Fruit fly (Drosophila melanogaster): Measurements from ENCODE around the gene CG45603.

The CG45603 gene

DNA sequence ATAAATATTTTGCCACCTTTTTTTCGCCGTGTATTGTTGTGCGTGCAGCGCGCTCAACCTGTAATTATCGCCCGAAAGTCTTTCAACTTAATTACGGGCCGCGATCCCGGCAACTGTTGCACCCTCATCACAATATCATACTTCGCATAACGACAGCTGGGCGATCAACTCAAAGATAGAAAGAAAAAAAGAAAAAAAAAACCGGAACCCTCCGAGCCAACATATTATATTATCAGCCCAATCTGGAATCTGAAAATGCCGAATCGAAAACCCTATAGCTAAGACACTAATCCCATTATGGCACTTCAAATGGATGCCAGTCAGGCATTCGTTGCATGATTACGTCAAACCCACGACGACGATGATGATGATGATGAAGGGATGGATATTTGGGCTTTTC, 13.6 kb upstream of the CG45603 start:
- TF ChIP-seq Sp1 (GFP tag; optimal IDR thresholded peaks at IDR 0.05) (no peak), rgr (GFP tag; optimal IDR thresholded peaks at IDR 0.05) (no peak), OdsH (GFP tag; optimal IDR thresholded peaks at IDR 0.05) (no peak), tai (GFP tag; optimal IDR thresholded peaks at IDR 0.05) (no peak), pan (optimal IDR thresholded peaks at IDR 0.05) (no peak)

DNA sequence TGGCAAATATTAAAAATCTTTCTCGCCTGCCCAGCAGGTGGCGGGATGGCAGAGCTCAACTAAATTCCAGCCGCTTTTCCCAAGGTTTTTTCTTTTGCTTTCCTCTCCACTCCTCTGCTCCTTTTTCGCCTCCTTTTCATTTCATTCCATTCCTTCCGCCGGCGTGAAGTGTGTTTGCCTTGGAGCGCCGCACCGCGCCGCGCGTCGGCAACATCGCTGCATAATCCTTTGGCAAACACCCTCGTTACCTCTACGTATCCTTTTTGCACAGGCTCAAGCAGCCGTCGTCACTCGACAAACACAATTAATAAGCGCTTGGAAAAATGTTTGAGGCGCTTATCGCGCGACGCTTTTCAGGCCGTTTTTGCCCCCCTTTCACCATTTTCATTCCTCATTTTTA, 8.4 kb upstream of the CG45603 start:
- no peak for TF ChIP-seq OdsH (GFP tag; optimal IDR thresholded peaks at IDR 0.05)
- no peak for TF ChIP-seq GATAd (GFP tag; optimal IDR thresholded peaks at IDR 0.05)
- no peak for TF ChIP-seq pan (optimal IDR thresholded peaks at IDR 0.05)
- no peak for TF ChIP-seq dsf (GFP tag; optimal IDR thresholded peaks at IDR 0.05; ENCODE audit: borderline replicate concordance)
- no peak for TF ChIP-seq lola (GFP tag; optimal IDR thresholded peaks at IDR 0.05)
- TF ChIP-seq Jra (GFP tag; optimal IDR thresholded peaks at IDR 0.05), result no peak
- no peak for TF ChIP-seq usp (GFP tag; optimal IDR thresholded peaks at IDR 0.05)
- no peak for TF ChIP-seq sage (GFP tag; optimal IDR thresholded peaks at IDR 0.05)
- no peak for TF ChIP-seq sv (GFP tag; optimal IDR thresholded peaks at IDR 0.05)
- TF ChIP-seq Hr78 (GFP tag; optimal IDR thresholded peaks at IDR 0.05), result no peak
- no peak for TF ChIP-seq rgr (GFP tag; optimal IDR thresholded peaks at IDR 0.05)
- no peak for TF ChIP-seq HLH106 (tag; optimal IDR thresholded peaks at IDR 0.05)
- no peak for TF ChIP-seq dmrt93B (GFP tag; optimal IDR thresholded peaks at IDR 0.05)
- no peak for TF ChIP-seq N (GFP tag; optimal IDR thresholded peaks at IDR 0.05)
- TF ChIP-seq Hr83 (GFP tag; optimal IDR thresholded peaks at IDR 0.05; ENCODE audit: poor library complexity, severe bottlenecking), result no peak
- TF ChIP-seq h (GFP tag; optimal IDR thresholded peaks at IDR 0.05), result no peak
- TF ChIP-seq foxo (GFP tag; optimal IDR thresholded peaks at IDR 0.05), result no peak
- TF ChIP-seq Rel (GFP tag; optimal IDR thresholded peaks at IDR 0.05), result no peak
- no peak for TF ChIP-seq Rel (tag; optimal IDR thresholded peaks at IDR 0.05)
- no peak for TF ChIP-seq Sp1 (GFP tag; optimal IDR thresholded peaks at IDR 0.05)
- TF ChIP-seq fru (GFP tag; optimal IDR thresholded peaks at IDR 0.05), result no peak

DNA sequence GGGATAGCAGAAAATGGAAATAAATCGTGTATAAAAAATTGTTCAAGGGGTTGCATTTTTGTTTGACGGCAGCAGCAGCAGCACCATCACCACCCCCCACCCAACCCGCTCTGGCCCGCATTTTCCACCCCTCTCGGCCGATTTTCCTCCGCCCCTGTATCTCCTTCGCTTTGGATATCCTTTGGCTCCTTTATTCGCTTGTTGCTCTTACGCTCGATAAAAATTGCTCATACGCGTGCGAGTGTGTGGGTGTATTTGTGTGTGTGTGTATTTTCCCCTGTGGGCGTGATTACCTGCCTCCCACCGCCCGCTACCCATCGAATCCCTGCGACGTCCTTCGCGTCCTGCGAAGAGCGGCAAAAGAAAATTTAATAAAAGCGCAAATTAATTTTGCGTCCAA, 6.2 kb upstream of the CG45603 start:
- TF ChIP-seq Dfd (GFP tag; optimal IDR thresholded peaks at IDR 0.05), result peak; percentile 63
- TF ChIP-seq CG32264 (GFP tag; optimal IDR thresholded peaks at IDR 0.05), result no peak

DNA sequence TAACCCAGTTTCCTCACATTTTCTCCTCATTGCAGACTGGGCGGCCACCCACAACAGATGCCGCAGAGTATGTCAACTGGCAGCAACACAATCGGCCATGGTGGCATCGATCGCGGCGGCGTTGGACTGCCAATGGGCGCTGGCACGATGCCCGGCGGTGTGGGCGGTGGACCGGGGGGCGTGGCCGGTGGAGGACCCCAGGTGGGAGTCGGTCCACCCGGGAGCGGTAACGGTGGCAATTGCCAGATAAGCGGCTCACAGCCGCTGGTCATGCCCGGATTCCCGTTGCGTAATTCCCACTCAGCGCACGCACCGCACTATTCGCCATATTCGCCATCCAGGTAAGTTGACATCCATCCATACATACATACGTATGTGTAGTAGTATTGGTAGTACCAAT, 535 bp upstream of the CG45603 start:
- TF ChIP-seq Dfd (GFP tag; optimal IDR thresholded peaks at IDR 0.05), result peak; percentile 97
- TF ChIP-seq Jra (GFP tag; optimal IDR thresholded peaks at IDR 0.05), result no peak

DNA sequence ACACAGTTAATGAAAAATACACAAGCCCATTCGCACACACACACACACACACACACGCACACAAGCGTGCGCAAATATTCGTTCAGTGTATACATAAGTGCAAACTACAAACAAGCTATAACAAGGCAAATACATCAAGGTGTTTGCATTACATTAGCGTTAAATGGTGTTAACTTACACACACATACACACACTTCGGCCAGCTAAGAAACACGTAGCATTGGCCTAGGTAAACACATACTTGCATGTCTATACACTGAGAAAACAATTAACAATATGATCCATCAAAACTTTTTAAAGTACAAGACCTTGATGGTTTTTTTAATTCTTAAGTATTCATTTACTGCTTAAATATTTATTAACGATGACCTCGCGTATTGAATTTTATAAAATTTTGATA, 2.2 kb downstream of the CG45603 start:
- TF ChIP-seq GATAd (GFP tag; optimal IDR thresholded peaks at IDR 0.05), result no peak
- TF ChIP-seq Dfd (GFP tag; optimal IDR thresholded peaks at IDR 0.05), result peak; percentile 41

DNA sequence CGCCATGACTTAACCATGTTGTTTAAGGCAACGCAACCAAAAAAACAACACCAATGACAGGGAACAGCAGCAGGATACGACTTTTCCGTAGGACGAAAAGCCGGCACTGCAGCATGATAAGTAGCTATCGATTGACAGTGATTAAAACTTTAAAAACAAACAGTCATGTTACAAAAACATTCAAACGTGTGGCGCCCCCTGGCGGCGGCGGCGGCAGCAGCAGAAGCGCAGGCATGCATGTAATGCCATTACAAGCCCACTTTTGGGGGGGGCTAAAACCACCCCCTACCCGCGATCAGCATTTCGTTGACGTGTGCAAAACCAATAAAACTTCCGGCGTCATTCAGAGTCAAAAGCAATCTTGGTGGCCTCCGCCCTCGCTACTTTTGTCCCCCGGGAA, 18.0 kb downstream of the CG45603 start:
- TF ChIP-seq usp (GFP tag; optimal IDR thresholded peaks at IDR 0.05) (no peak), woc (GFP tag; optimal IDR thresholded peaks at IDR 0.05) (no peak), fru (GFP tag; optimal IDR thresholded peaks at IDR 0.05) (no peak), CrebA (GFP tag; optimal IDR thresholded peaks at IDR 0.05; ENCODE audit: borderline replicate concordance) (no peak), Sp1 (GFP tag; optimal IDR thresholded peaks at IDR 0.05) (no peak), foxo (GFP tag; optimal IDR thresholded peaks at IDR 0.05) (no peak), brk (GFP tag; optimal IDR thresholded peaks at IDR 0.05) (no peak), sage (GFP tag; optimal IDR thresholded peaks at IDR 0.05) (no peak), rgr (GFP tag; optimal IDR thresholded peaks at IDR 0.05) (no peak), Jra (GFP tag; optimal IDR thresholded peaks at IDR 0.05) (no peak), dmrt93B (GFP tag; optimal IDR thresholded peaks at IDR 0.05) (no peak), Hnf4 (GFP tag; optimal IDR thresholded peaks at IDR 0.05) (no peak), N (GFP tag; optimal IDR thresholded peaks at IDR 0.05) (no peak), dl (GFP tag; optimal IDR thresholded peaks at IDR 0.05; ENCODE audit: insufficient read depth in 1 of 2, partially characterized antibody in 2 of 2) (no peak), tai (GFP tag; optimal IDR thresholded peaks at IDR 0.05) (no peak), Dif (GFP tag; optimal IDR thresholded peaks at IDR 0.05; ENCODE audit: partially characterized antibody) (no peak), Abd-B (GFP tag; optimal IDR thresholded peaks at IDR 0.05) (no peak)
